Worm (Caenorhabditis elegans): Measurements from ENCODE around the gene C31G12.3.

C31G12.3 gene

ce11 chrV:18184910-18185309, at the start of gene C31G12.3:
TSS of gene C31G12.3 (plus strand) at chrV:18185210.
- no peak for TF ChIP-seq flt-1 (GFP tag; IDR thresholded peaks at IDR 0.05)

ce11 chrV:18137679-18138078, 47.3 kb upstream of the C31G12.3 start:
- TF ChIP-seq flt-1 (GFP tag; IDR thresholded peaks at IDR 0.05) (no peak), klf-2 (GFP tag; conservative IDR thresholded peaks at IDR 0.05) (no peak), T22C8.4 (GFP tag; IDR thresholded peaks at IDR 0.05) (no peak), ztf-23 (GFP tag; IDR thresholded peaks at IDR 0.05) (no peak), med-1 (GFP tag; optimal IDR thresholded peaks at IDR 0.05; ENCODE audit: insufficient read depth) (no peak), tab-1 (GFP tag; IDR thresholded peaks at IDR 0.05) (no peak), ref-1 (GFP tag; conservative IDR thresholded peaks at IDR 0.05) (no peak), ztf-29 (GFP tag; IDR thresholded peaks at IDR 0.05) (no peak), cog-1 (tag; optimal IDR thresholded peaks at IDR 0.05) (no peak)

ce11 chrV:18138695-18139094, 46.3 kb upstream of the C31G12.3 start, which contains the start of gene Y37H2A.10:
TSS of gene Y37H2A.10 (plus strand) at chrV:18138995.
- TF ChIP-seq ref-1 (GFP tag; conservative IDR thresholded peaks at IDR 0.05), result no peak
- no peak for TF ChIP-seq cog-1 (tag; optimal IDR thresholded peaks at IDR 0.05)
- TF ChIP-seq klf-2 (GFP tag; conservative IDR thresholded peaks at IDR 0.05), result no peak
- no peak for TF ChIP-seq ztf-29 (GFP tag; IDR thresholded peaks at IDR 0.05)
- TF ChIP-seq tab-1 (GFP tag; IDR thresholded peaks at IDR 0.05), result no peak
- no peak for TF ChIP-seq ztf-23 (GFP tag; IDR thresholded peaks at IDR 0.05)
- TF ChIP-seq flt-1 (GFP tag; IDR thresholded peaks at IDR 0.05), result no peak
- TF ChIP-seq T22C8.4 (GFP tag; IDR thresholded peaks at IDR 0.05), result no peak
- TF ChIP-seq med-1 (GFP tag; optimal IDR thresholded peaks at IDR 0.05; ENCODE audit: insufficient read depth), result no peak

- TF ChIP-seq cog-1 (tag; optimal IDR thresholded peaks at IDR 0.05) (no peak), tab-1 (GFP tag; IDR thresholded peaks at IDR 0.05) (no peak), ztf-29 (GFP tag; IDR thresholded peaks at IDR 0.05) (no peak), ztf-23 (GFP tag; IDR thresholded peaks at IDR 0.05) (no peak), klf-2 (GFP tag; conservative IDR thresholded peaks at IDR 0.05) (no peak), ref-1 (GFP tag; conservative IDR thresholded peaks at IDR 0.05) (no peak), med-1 (GFP tag; optimal IDR thresholded peaks at IDR 0.05; ENCODE audit: insufficient read depth) (no peak), flt-1 (GFP tag; IDR thresholded peaks at IDR 0.05) (no peak), T22C8.4 (GFP tag; IDR thresholded peaks at IDR 0.05) (no peak)
Observed at ce11 chrV:18141161-18141560, 43.8 kb upstream of the C31G12.3 start, which contains the start of gene Y37H2A.11. TSS of gene Y37H2A.11 (plus strand) at chrV:18141461.

ce11 chrV:18142549-18142948, 42.5 kb upstream of the C31G12.3 start, which contains the start of gene Y37H2A.13:
TSS of gene Y37H2A.13 (plus strand) at chrV:18142849.
- TF ChIP-seq cog-1 (tag; optimal IDR thresholded peaks at IDR 0.05) (no peak), T22C8.4 (GFP tag; IDR thresholded peaks at IDR 0.05) (no peak), klf-2 (GFP tag; conservative IDR thresholded peaks at IDR 0.05) (no peak), ztf-29 (GFP tag; IDR thresholded peaks at IDR 0.05) (no peak), ref-1 (GFP tag; conservative IDR thresholded peaks at IDR 0.05) (no peak), med-1 (GFP tag; optimal IDR thresholded peaks at IDR 0.05; ENCODE audit: insufficient read depth) (no peak), flt-1 (GFP tag; IDR thresholded peaks at IDR 0.05) (no peak), ztf-23 (GFP tag; IDR thresholded peaks at IDR 0.05) (no peak), tab-1 (GFP tag; IDR thresholded peaks at IDR 0.05) (no peak)

ce11 chrV:18143445-18143844, 41.6 kb upstream of the C31G12.3 start, which contains the start of gene Y37H2A.14:
TSS of gene Y37H2A.14 (plus strand) at chrV:18143745.
- no peak for TF ChIP-seq ztf-23 (GFP tag; IDR thresholded peaks at IDR 0.05)
- no peak for TF ChIP-seq klf-2 (GFP tag; conservative IDR thresholded peaks at IDR 0.05)
- TF ChIP-seq flt-1 (GFP tag; IDR thresholded peaks at IDR 0.05), result no peak

- TF ChIP-seq ref-1 (GFP tag; conservative IDR thresholded peaks at IDR 0.05), result no peak
- no peak for TF ChIP-seq med-1 (GFP tag; optimal IDR thresholded peaks at IDR 0.05; ENCODE audit: insufficient read depth)
- no peak for TF ChIP-seq ztf-29 (GFP tag; IDR thresholded peaks at IDR 0.05)
- no peak for TF ChIP-seq klf-2 (GFP tag; conservative IDR thresholded peaks at IDR 0.05)
- no peak for TF ChIP-seq flt-1 (GFP tag; IDR thresholded peaks at IDR 0.05)
- no peak for TF ChIP-seq T22C8.4 (GFP tag; IDR thresholded peaks at IDR 0.05)
- TF ChIP-seq cog-1 (tag; optimal IDR thresholded peaks at IDR 0.05), result no peak
- no peak for TF ChIP-seq ztf-23 (GFP tag; IDR thresholded peaks at IDR 0.05)
- no peak for TF ChIP-seq tab-1 (GFP tag; IDR thresholded peaks at IDR 0.05)
Observed at ce11 chrV:18144442-18144841, 40.6 kb upstream of the C31G12.3 start.

ce11 chrV:18146077-18146476, 38.9 kb upstream of the C31G12.3 start, which contains the start of gene C14A6.3:
TSS of gene C14A6.3 (plus strand) at chrV:18146377.
- TF ChIP-seq T22C8.4 (GFP tag; IDR thresholded peaks at IDR 0.05), result no peak
- TF ChIP-seq flt-1 (GFP tag; IDR thresholded peaks at IDR 0.05), result no peak
- no peak for TF ChIP-seq tab-1 (GFP tag; IDR thresholded peaks at IDR 0.05)

ce11 chrV:18157707-18158106, 27.3 kb upstream of the C31G12.3 start, which contains the start of gene clec-48:
TSS of gene clec-48 (plus strand) at chrV:18158026.
- no peak for TF ChIP-seq tab-1 (GFP tag; IDR thresholded peaks at IDR 0.05)
- TF ChIP-seq cog-1 (tag; optimal IDR thresholded peaks at IDR 0.05), result no peak
- no peak for TF ChIP-seq ref-1 (GFP tag; conservative IDR thresholded peaks at IDR 0.05)
- no peak for TF ChIP-seq ztf-29 (GFP tag; IDR thresholded peaks at IDR 0.05)
- TF ChIP-seq med-1 (GFP tag; optimal IDR thresholded peaks at IDR 0.05; ENCODE audit: insufficient read depth), result no peak
- no peak for TF ChIP-seq T22C8.4 (GFP tag; IDR thresholded peaks at IDR 0.05)
- no peak for TF ChIP-seq klf-2 (GFP tag; conservative IDR thresholded peaks at IDR 0.05)
- no peak for TF ChIP-seq flt-1 (GFP tag; IDR thresholded peaks at IDR 0.05)
- TF ChIP-seq ztf-23 (GFP tag; IDR thresholded peaks at IDR 0.05), result no peak

ce11 chrV:18158172-18158571, 26.8 kb upstream of the C31G12.3 start:
- no peak for TF ChIP-seq cog-1 (tag; optimal IDR thresholded peaks at IDR 0.05)
- no peak for TF ChIP-seq ztf-29 (GFP tag; IDR thresholded peaks at IDR 0.05)
- no peak for TF ChIP-seq ztf-23 (GFP tag; IDR thresholded peaks at IDR 0.05)
- TF ChIP-seq klf-2 (GFP tag; conservative IDR thresholded peaks at IDR 0.05), result no peak
- TF ChIP-seq flt-1 (GFP tag; IDR thresholded peaks at IDR 0.05), result no peak
